Worm (Caenorhabditis elegans) whole organism, early embryonic: ENCODE measurements around the gene mam-1.

Experiments used
- B0310.2 ChIP-seq: sonication (generic microtip); optimal IDR thresholded peaks from 2 replicates; lab custom pipeline; 2016; ENCODE audit warnings: mild to moderate bottlenecking, missing genetic modification characterization, missing compliant biosample characterization
- F13C5.2 ChIP-seq: sonication (generic microtip); optimal IDR thresholded peaks from 2 replicates; lab custom pipeline; 2017; ENCODE audit warnings: mild to moderate bottlenecking, missing genetic modification characterization, inconsistent platforms, missing compliant biosample characterization
- aly-1 ChIP-seq: sonication (generic microtip); optimal IDR thresholded peaks from 2 replicates; lab custom pipeline; 2016; ENCODE audit warnings: missing genetic modification characterization, missing compliant biosample characterization
- ama-1 ChIP-seq: fragments of 150-350 bp; optimal IDR thresholded peaks from 2 replicates; lab custom pipeline; 2014
- ceh-13 ChIP-seq: fragments of 200-800 bp; sonication (Bioruptor generic); optimal IDR thresholded peaks from 2 replicates; lab custom pipeline; 2018; ENCODE audit warnings: mild to moderate bottlenecking, missing genetic modification characterization, missing compliant biosample characterization
- ceh-36 ChIP-seq: sonication (generic microtip); optimal IDR thresholded peaks from 2 replicates; lab custom pipeline; 2016; ENCODE audit warnings: missing genetic modification characterization, inconsistent platforms, missing compliant biosample characterization
- ets-7 ChIP-seq: sonication (generic microtip); optimal IDR thresholded peaks from 2 replicates; lab custom pipeline; 2016; ENCODE audit warnings: missing genotype, missing genetic modification characterization, missing compliant biosample characterization
- flt-1 ChIP-seq: fragments of 200-800 bp; sonication (Bioruptor generic); IDR thresholded peaks from 2 replicates; pipeline ENCODE4 v1.3.6; 2022; ENCODE audit warnings: missing genetic modification characterization, missing compliant biosample characterization
- hmbx-1 ChIP-seq: sonication (generic microtip); optimal IDR thresholded peaks from 2 replicates; lab custom pipeline; 2016; ENCODE audit warnings: mild to moderate bottlenecking, missing genetic modification characterization, missing compliant biosample characterization
- hmg-4 ChIP-seq: fragments of 200-800 bp; sonication (Bioruptor generic); optimal IDR thresholded peaks from 2 replicates; lab custom pipeline; 2018; ENCODE audit warnings: mild to moderate bottlenecking, missing genetic modification characterization, missing compliant biosample characterization
- hnd-1 ChIP-seq: sonication (generic microtip); optimal IDR thresholded peaks from 2 replicates; lab custom pipeline; 2016; ENCODE audit warnings: missing genetic modification characterization, missing compliant biosample characterization
- pes-1 ChIP-seq: fragments of 200-800 bp; sonication (Bioruptor generic); IDR thresholded peaks from 2 replicates; pipeline ENCODE4 v1.3.6; 2022; ENCODE audit warnings: missing genetic modification reagents, missing genetic modification characterization, missing compliant biosample characterization
- scrt-1 ChIP-seq: fragments of 200-800 bp; sonication (Bioruptor generic); IDR thresholded peaks from 2 replicates; pipeline ENCODE4 v1.3.6; 2022; ENCODE audit warnings: missing genetic modification characterization, missing compliant biosample characterization
- sea-1 ChIP-seq: fragments of 200-800 bp; sonication (Bioruptor generic); conservative IDR thresholded peaks from 2 replicates; pipeline ENCODE4 v1.3.6; 2022; ENCODE audit warnings: missing genetic modification characterization, missing compliant biosample characterization
- tbx-11 ChIP-seq: fragments of 200-800 bp; sonication (Bioruptor generic); IDR thresholded peaks from 2 replicates; pipeline ENCODE4 v1.3.6; 2022; ENCODE audit warnings: missing genetic modification characterization, missing compliant biosample characterization
- tbx-37 ChIP-seq: fragments of 200-800 bp; sonication (Bioruptor generic); conservative IDR thresholded peaks from 2 replicates; pipeline ENCODE4 v1.3.6; 2022; ENCODE audit warnings: missing genetic modification reagents, missing genetic modification characterization, missing compliant biosample characterization
- tra-4 ChIP-seq: sonication (generic microtip); optimal IDR thresholded peaks from 2 replicates; lab custom pipeline; 2017; ENCODE audit warnings: missing genetic modification characterization, missing compliant biosample characterization

The mam-1 gene

ce11 chrX:859401-859800 lies 28.8 kb downstream of the mam-1 start, which contains the start of gene F56F10.2:
Gene F56F10.2 (plus strand): TSS chrX:859615.
- TF ChIP-seq tbx-11 (GFP tag; lab: Robert Waterston, UW) (no peak), F13C5.2 (tag; lab: Kevin White, UChicago) (peak; percentile 31)

- TF ChIP-seq aly-1 (no peak), ama-1 (lab: Kevin White, UChicago) (no peak), flt-1 (GFP tag; lab: Robert Waterston, UW) (no peak), hmg-4 (GFP tag; lab: Kevin White, UChicago) (no peak), scrt-1 (GFP tag; lab: Robert Waterston, UW) (no peak), ceh-13 (GFP tag; lab: Kevin White, UChicago) (no peak), ets-7 (tag; lab: Kevin White, UChicago) (no peak), hmbx-1 (tag; lab: Kevin White, UChicago) (no peak), F13C5.2 (tag; lab: Kevin White, UChicago) (no peak), B0310.2 (tag; lab: Kevin White, UChicago) (no peak)
These were observed 30.5 kb downstream of the mam-1 start for ce11 chrX:857658-858057.

DNA sequence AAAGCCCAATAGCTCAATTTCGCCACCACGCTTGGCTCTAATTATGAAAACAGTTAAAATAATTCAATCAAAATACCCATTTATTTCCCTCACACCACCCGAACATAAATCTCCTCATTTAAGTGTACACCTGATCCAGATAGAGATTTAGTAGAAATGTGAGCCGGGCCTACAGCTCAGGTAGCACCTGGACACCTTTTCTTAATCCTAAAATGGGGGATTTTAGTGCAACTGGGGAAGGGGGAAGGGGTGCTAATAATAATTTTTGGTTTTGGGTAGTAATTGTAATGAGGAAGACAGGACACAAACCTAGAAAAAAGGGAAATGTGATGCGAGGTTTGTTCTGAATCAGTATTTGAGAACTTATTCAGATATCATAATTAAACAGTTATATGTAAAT lies 34.6 kb downstream of the mam-1 start:
- no peak for TF ChIP-seq ets-7 (tag; lab: Kevin White, UChicago)
- peak; percentile 36 for TF ChIP-seq ceh-36 (tag; lab: Kevin White, UChicago)

DNA sequence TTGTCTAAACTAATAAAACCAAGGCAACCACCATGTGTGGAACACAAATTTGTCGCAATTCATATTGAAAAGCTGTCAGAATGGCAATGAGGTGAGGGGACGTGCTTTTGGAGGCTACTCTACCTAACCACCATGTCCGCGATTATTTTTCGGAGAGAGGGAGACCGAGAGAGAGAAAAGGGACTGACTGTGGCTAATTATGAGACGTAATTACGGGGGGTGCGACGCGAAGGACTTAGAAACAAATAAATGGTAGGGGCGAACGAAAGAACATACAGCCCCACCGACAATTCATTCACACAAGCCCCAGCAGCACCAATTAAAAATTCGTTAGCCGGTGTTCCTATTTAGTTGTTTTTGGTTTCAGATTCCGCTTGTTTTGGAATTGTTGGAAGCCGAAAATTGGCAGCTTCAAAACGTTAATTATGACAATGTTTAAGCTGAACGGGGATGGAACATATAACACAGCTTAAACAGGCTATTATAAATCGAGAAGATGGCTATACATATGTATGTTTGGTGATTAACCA lies 35.4 kb downstream of the mam-1 start:
- no peak for TF ChIP-seq B0310.2 (tag; lab: Kevin White, UChicago)
- no peak for TF ChIP-seq ets-7 (tag; lab: Kevin White, UChicago)
- no peak for TF ChIP-seq ceh-36 (tag; lab: Kevin White, UChicago)
- TF ChIP-seq scrt-1 (GFP tag; lab: Robert Waterston, UW), result 0 out of 2 replicates have a peak, but pooled peaks have one; percentile 16
- no peak for TF ChIP-seq ama-1 (lab: Kevin White, UChicago)
- no peak for TF ChIP-seq pes-1
- TF ChIP-seq F13C5.2 (tag; lab: Kevin White, UChicago), result no peak
- peak; percentile 60 for TF ChIP-seq hmg-4 (GFP tag; lab: Kevin White, UChicago)
- TF ChIP-seq ceh-13 (GFP tag; lab: Kevin White, UChicago), result no peak
- no peak for TF ChIP-seq flt-1 (GFP tag; lab: Robert Waterston, UW)
- no peak for TF ChIP-seq hnd-1
- no peak for TF ChIP-seq hmbx-1 (tag; lab: Kevin White, UChicago)
- TF ChIP-seq tbx-11 (GFP tag; lab: Robert Waterston, UW), result no peak
- no peak for TF ChIP-seq sea-1 (GFP tag; lab: Robert Waterston, UW)
- TF ChIP-seq tra-4 (tag; lab: Kevin White, UChicago), result no peak
- TF ChIP-seq tbx-37 (GFP tag; lab: Robert Waterston, UW), result no peak
- no peak for TF ChIP-seq aly-1

DNA sequence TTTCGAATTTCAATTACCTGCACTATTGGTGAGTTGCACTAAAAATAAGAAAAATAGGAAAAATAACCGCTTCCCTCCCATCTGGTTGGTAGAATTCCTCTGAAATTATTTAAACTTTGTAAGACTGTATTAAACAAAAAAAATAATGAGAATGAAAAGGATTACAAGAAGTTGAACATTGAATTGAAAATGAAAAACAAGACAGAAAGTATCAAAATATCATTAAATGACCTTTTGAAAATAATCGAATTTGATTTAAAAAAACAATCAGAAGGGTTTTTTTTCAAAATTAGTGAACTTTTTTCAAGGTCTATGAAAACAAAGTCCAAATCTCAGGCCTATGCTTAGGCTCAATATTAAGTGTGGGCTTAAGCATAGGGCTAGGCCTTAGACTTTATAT lies 36.8 kb downstream of the mam-1 start, which contains the start of gene igcm-1:
TSS of gene igcm-1 (minus strand) at position 101 of the 400 bp plus-strand sequence.
- no peak for TF ChIP-seq tbx-37 (GFP tag; lab: Robert Waterston, UW)
- no peak for TF ChIP-seq F13C5.2 (tag; lab: Kevin White, UChicago)
- TF ChIP-seq hnd-1, result no peak
- no peak for TF ChIP-seq hmbx-1 (tag; lab: Kevin White, UChicago)

DNA sequence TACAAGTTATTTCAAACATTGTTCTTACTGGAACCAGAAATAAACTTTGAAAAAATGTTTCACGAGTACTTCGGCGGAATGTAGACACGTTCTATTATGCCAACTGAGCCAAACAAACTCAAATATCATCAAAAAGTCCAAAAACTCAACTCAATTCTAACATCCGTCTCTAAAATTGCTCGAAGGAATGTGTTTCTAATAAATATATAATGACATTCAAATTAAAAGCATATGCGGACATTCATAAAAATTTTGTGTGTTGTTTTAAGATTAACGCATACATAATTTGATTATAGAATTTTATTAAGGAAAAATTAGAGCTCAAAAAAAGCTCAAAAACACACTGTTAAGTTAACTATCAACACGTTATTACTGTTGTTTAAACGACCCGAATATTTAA lies 42.8 kb downstream of the mam-1 start:
- TF ChIP-seq ama-1 (lab: Kevin White, UChicago) (no peak), scrt-1 (GFP tag; lab: Robert Waterston, UW) (no peak), B0310.2 (tag; lab: Kevin White, UChicago) (no peak), pes-1 (no peak), hmg-4 (GFP tag; lab: Kevin White, UChicago) (no peak), F13C5.2 (tag; lab: Kevin White, UChicago) (no peak), hmbx-1 (tag; lab: Kevin White, UChicago) (no peak), flt-1 (GFP tag; lab: Robert Waterston, UW) (no peak)

DNA sequence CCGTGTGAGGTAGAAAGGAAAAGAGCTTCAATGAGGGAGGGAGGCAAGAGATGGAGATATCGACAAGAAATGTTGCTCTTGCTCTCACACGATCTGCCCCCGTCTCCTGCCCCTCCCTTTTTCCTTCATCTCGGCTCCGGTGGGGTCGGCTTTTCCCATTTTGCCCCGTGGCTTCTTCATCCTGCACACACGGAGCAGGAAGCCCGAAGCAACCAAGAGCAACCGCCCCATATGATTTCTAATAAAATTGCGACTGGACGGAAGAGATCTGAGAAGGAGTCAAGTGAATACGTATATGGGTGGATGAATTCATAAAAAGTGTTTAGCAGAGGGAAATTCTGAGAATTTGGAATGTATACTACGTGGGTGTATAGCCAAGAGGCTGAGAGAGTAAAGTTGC lies 43.5 kb downstream of the mam-1 start:
- no peak for TF ChIP-seq ama-1 (lab: Kevin White, UChicago)
- TF ChIP-seq ets-7 (tag; lab: Kevin White, UChicago), result no peak
- TF ChIP-seq F13C5.2 (tag; lab: Kevin White, UChicago), result no peak
- no peak for TF ChIP-seq flt-1 (GFP tag; lab: Robert Waterston, UW)
- no peak for TF ChIP-seq B0310.2 (tag; lab: Kevin White, UChicago)
- TF ChIP-seq sea-1 (GFP tag; lab: Robert Waterston, UW), result no peak
- no peak for TF ChIP-seq hnd-1
- no peak for TF ChIP-seq aly-1
- no peak for TF ChIP-seq tbx-37 (GFP tag; lab: Robert Waterston, UW)
- no peak for TF ChIP-seq tra-4 (tag; lab: Kevin White, UChicago)
- no peak for TF ChIP-seq ceh-36 (tag; lab: Kevin White, UChicago)
- no peak for TF ChIP-seq pes-1
- no peak for TF ChIP-seq ceh-13 (GFP tag; lab: Kevin White, UChicago)
- TF ChIP-seq hmbx-1 (tag; lab: Kevin White, UChicago), result no peak
- TF ChIP-seq tbx-11 (GFP tag; lab: Robert Waterston, UW), result no peak
- no peak for TF ChIP-seq scrt-1 (GFP tag; lab: Robert Waterston, UW)
- no peak for TF ChIP-seq hmg-4 (GFP tag; lab: Kevin White, UChicago)

ce11 chrX:841393-841792 lies 46.8 kb downstream of the mam-1 start, which contains the start of gene F39H12.3:
Gene F39H12.3 (minus strand): TSS chrX:841493.
- TF ChIP-seq ama-1 (lab: Kevin White, UChicago) (no peak), ceh-36 (tag; lab: Kevin White, UChicago) (no peak), B0310.2 (tag; lab: Kevin White, UChicago) (no peak), scrt-1 (GFP tag; lab: Robert Waterston, UW) (no peak), F13C5.2 (tag; lab: Kevin White, UChicago) (no peak), tra-4 (tag; lab: Kevin White, UChicago) (no peak), hmbx-1 (tag; lab: Kevin White, UChicago) (no peak), tbx-37 (GFP tag; lab: Robert Waterston, UW) (no peak), ets-7 (tag; lab: Kevin White, UChicago) (no peak), tbx-11 (GFP tag; lab: Robert Waterston, UW) (no peak), flt-1 (GFP tag; lab: Robert Waterston, UW) (no peak), hmg-4 (GFP tag; lab: Kevin White, UChicago) (no peak), sea-1 (GFP tag; lab: Robert Waterston, UW) (no peak), ceh-13 (GFP tag; lab: Kevin White, UChicago) (no peak), pes-1 (no peak), hnd-1 (no peak), aly-1 (no peak)
